Worm (Caenorhabditis elegans) whole organism, L3 larva: Measurements from ENCODE around the gene E02C12.9.

ENCODE experiments used
- R02D3.7 ChIP-seq: fragments of 150-350 bp; optimal IDR thresholded peaks from 2 replicates; lab custom pipeline; 2014; ENCODE audit warnings: missing biosample characterization, missing genetic modification characterization
- ZK546.5 ChIP-seq: sonication (generic microtip); optimal IDR thresholded peaks from 2 replicates; lab custom pipeline; 2017; ENCODE audit warnings: missing biosample characterization, missing genetic modification characterization
- aly-2 ChIP-seq: fragments of 150-350 bp; optimal IDR thresholded peaks from 2 replicates; lab custom pipeline; 2014; ENCODE audit warnings: missing biosample characterization, missing genetic modification characterization
- ama-1 ChIP-seq: fragments of 150-350 bp; optimal IDR thresholded peaks from 2 replicates; lab custom pipeline; 2018
- ceh-16 ChIP-seq: sonication (generic microtip); optimal IDR thresholded peaks from 2 replicates; lab custom pipeline; 2017; ENCODE audit warnings: missing biosample characterization, missing genetic modification characterization
- ceh-28 ChIP-seq: fragments of 150-350 bp; optimal IDR thresholded peaks from 2 replicates; lab custom pipeline; 2014; ENCODE audit warnings: missing biosample characterization, missing genetic modification reagents, missing genetic modification characterization
- ceh-82 ChIP-seq: fragments of 150-350 bp; optimal IDR thresholded peaks from 2 replicates; lab custom pipeline; 2014; ENCODE audit warnings: missing biosample characterization, missing genetic modification characterization
- ceh-9 ChIP-seq: sonication (generic microtip); optimal IDR thresholded peaks from 2 replicates; lab custom pipeline; 2018; ENCODE audit warnings: missing biosample characterization, missing genetic modification characterization
- daf-12 ChIP-seq: fragments of 150-350 bp; optimal IDR thresholded peaks from 2 replicates; lab custom pipeline; 2014; ENCODE audit warnings: missing biosample characterization, missing genetic modification reagents, missing genetic modification characterization
- egl-5 ChIP-seq: fragments of 150-350 bp; optimal IDR thresholded peaks from 2 replicates; lab custom pipeline; 2017; ENCODE audit warnings: missing biosample characterization, missing genetic modification reagents, missing genetic modification characterization, inconsistent platforms
- elt-1 ChIP-seq: fragments of 150-350 bp; optimal IDR thresholded peaks from 2 replicates; lab custom pipeline; 2014; ENCODE audit warnings: missing biosample characterization, missing genetic modification characterization
- elt-2 ChIP-seq: sonication (generic microtip); optimal IDR thresholded peaks from 2 replicates; lab custom pipeline; 2016; ENCODE audit warnings: missing genetic modification reagents, mild to moderate bottlenecking, missing genetic modification characterization, missing compliant biosample characterization
- elt-3 ChIP-seq, 3 experiments: fragments of 150-350 bp in 1 of 3; sonication (generic microtip) in 2 of 3; optimal IDR thresholded peaks; 2 replicates in 2 of 3; 4 replicates in 1 of 3; lab custom pipeline; 2014 to 2017; ENCODE audit warnings: missing biosample characterization in 3 of 3, missing genetic modification characterization in 3 of 3
- eor-1 ChIP-seq, 2 experiments: fragments of 150-350 bp; optimal IDR thresholded peaks; 2 replicates each; lab custom pipeline; 2014 to 2018; ENCODE audit warnings: missing biosample characterization in 2 of 2, missing genetic modification characterization in 2 of 2
- fkh-10 ChIP-seq: sonication (generic microtip); optimal IDR thresholded peaks from 2 replicates; lab custom pipeline; 2017; ENCODE audit warnings: missing biosample characterization, missing genetic modification reagents, missing genetic modification characterization
- fkh-2 ChIP-seq: fragments of 150-350 bp; optimal IDR thresholded peaks from 2 replicates; lab custom pipeline; 2014; ENCODE audit warnings: missing biosample characterization, missing genetic modification reagents, missing genetic modification characterization
- fos-1 ChIP-seq: fragments of 150-350 bp; optimal IDR thresholded peaks from 2 replicates; lab custom pipeline; 2014; ENCODE audit warnings: missing biosample characterization, missing genetic modification characterization
- hmg-11 ChIP-seq: sonication (generic microtip); optimal IDR thresholded peaks from 2 replicates; lab custom pipeline; 2016; ENCODE audit warnings: missing genetic modification characterization, missing compliant biosample characterization
- jun-1 ChIP-seq: fragments of 150-350 bp; optimal IDR thresholded peaks from 2 replicates; lab custom pipeline; 2014; ENCODE audit warnings: missing biosample characterization, missing genetic modification reagents, missing genetic modification characterization
- lin-15B ChIP-seq: fragments of 150-350 bp; optimal IDR thresholded peaks from 2 replicates; lab custom pipeline; 2014; ENCODE audit warnings: missing biosample characterization, missing genetic modification characterization
- lin-39 ChIP-seq: fragments of 150-350 bp; optimal IDR thresholded peaks from 2 replicates; lab custom pipeline; 2018; ENCODE audit warnings: missing biosample characterization, missing genetic modification reagents, missing genetic modification characterization
- lsy-12 ChIP-seq: sonication (generic microtip); optimal IDR thresholded peaks from 2 replicates; lab custom pipeline; 2016; ENCODE audit warnings: mild to moderate bottlenecking, missing genetic modification characterization, missing compliant biosample characterization
- mdl-1 ChIP-seq: fragments of 150-350 bp; optimal IDR thresholded peaks from 2 replicates; lab custom pipeline; 2014; ENCODE audit warnings: missing biosample characterization, missing genetic modification characterization
- mml-1 ChIP-seq: fragments of 150-350 bp; sonication (generic microtip); optimal IDR thresholded peaks from 3 replicates; lab custom pipeline; 2014; ENCODE audit warnings: missing biosample characterization, missing genetic modification characterization
- nfya-1 ChIP-seq: sonication (generic microtip); optimal IDR thresholded peaks from 2 replicates; lab custom pipeline; 2017; ENCODE audit warnings: missing genetic modification characterization, mild to moderate bottlenecking, missing compliant biosample characterization, antibody characterized with exemption, moderate library complexity; ENCODE audit not compliant: insufficient read depth
- nhr-11 ChIP-seq: fragments of 150-350 bp; optimal IDR thresholded peaks from 2 replicates; lab custom pipeline; 2014; ENCODE audit warnings: missing biosample characterization, missing genetic modification characterization
- nhr-12 ChIP-seq: fragments of 150-350 bp; optimal IDR thresholded peaks from 2 replicates; lab custom pipeline; 2014; ENCODE audit warnings: missing biosample characterization, missing genetic modification characterization
- nhr-23 ChIP-seq: fragments of 150-350 bp; optimal IDR thresholded peaks from 2 replicates; lab custom pipeline; 2014; ENCODE audit warnings: missing biosample characterization, missing genetic modification reagents, missing genetic modification characterization
- nhr-237 ChIP-seq: fragments of 150-350 bp; optimal IDR thresholded peaks from 2 replicates; lab custom pipeline; 2014; ENCODE audit warnings: missing biosample characterization, missing genetic modification characterization
- nhr-25 ChIP-seq: sonication (generic microtip); optimal IDR thresholded peaks from 2 replicates; lab custom pipeline; 2017; ENCODE audit warnings: missing biosample characterization, missing genetic modification characterization
- nhr-43 ChIP-seq: sonication (generic microtip); optimal IDR thresholded peaks from 2 replicates; lab custom pipeline; 2016; ENCODE audit warnings: mild to moderate bottlenecking, missing genetic modification characterization, missing compliant biosample characterization; ENCODE audit not compliant: poor library complexity, severe bottlenecking
- nhr-67 ChIP-seq: fragments of 150-350 bp; optimal IDR thresholded peaks from 2 replicates; lab custom pipeline; 2014; ENCODE audit warnings: missing biosample characterization, missing genetic modification characterization
- nhr-76 ChIP-seq: fragments of 150-350 bp; sonication (generic microtip); optimal IDR thresholded peaks from 5 replicates; lab custom pipeline; 2014; ENCODE audit warnings: missing biosample characterization, missing genetic modification characterization
- nhr-77 ChIP-seq: fragments of 150-350 bp; optimal IDR thresholded peaks from 2 replicates; lab custom pipeline; 2014; ENCODE audit warnings: missing biosample characterization, missing genetic modification characterization
- pha-4 ChIP-seq: fragments of 150-350 bp; optimal IDR thresholded peaks from 2 replicates; lab custom pipeline; 2014; ENCODE audit warnings: missing biosample characterization, missing genetic modification reagents, missing genetic modification characterization
- pqm-1 ChIP-seq: fragments of 150-350 bp; optimal IDR thresholded peaks from 2 replicates; lab custom pipeline; 2017; ENCODE audit warnings: missing biosample characterization, missing genetic modification characterization, inconsistent platforms
- sea-2 ChIP-seq: fragments of 150-350 bp; sonication (generic microtip); optimal IDR thresholded peaks from 4 replicates; lab custom pipeline; 2014; ENCODE audit warnings: missing biosample characterization, missing genetic modification reagents, missing genetic modification characterization
- skn-1 ChIP-seq: fragments of 150-350 bp; optimal IDR thresholded peaks from 2 replicates; lab custom pipeline; 2014; ENCODE audit warnings: missing biosample characterization, missing genetic modification characterization
- snpc-4 ChIP-seq: fragments of 150-350 bp; optimal IDR thresholded peaks from 2 replicates; lab custom pipeline; 2014; ENCODE audit warnings: missing biosample characterization, missing genetic modification characterization
- unc-39 ChIP-seq: sonication (generic microtip); optimal IDR thresholded peaks from 4 replicates; lab custom pipeline; 2017; ENCODE audit warnings: missing biosample characterization, missing genetic modification characterization
- unc-62 ChIP-seq: fragments of 150-350 bp; sonication (generic microtip); optimal IDR thresholded peaks from 4 replicates; lab custom pipeline; 2014; ENCODE audit warnings: missing biosample characterization, missing genetic modification reagents, missing genetic modification characterization
- zag-1 ChIP-seq: fragments of 150-350 bp; optimal IDR thresholded peaks from 2 replicates; lab custom pipeline; 2014; ENCODE audit warnings: missing biosample characterization, missing genetic modification characterization
- ztf-11 ChIP-seq: fragments of 150-350 bp; optimal IDR thresholded peaks from 2 replicates; lab custom pipeline; 2014; ENCODE audit warnings: missing biosample characterization, missing genetic modification characterization
- ztf-4 ChIP-seq: fragments of 150-350 bp; optimal IDR thresholded peaks from 2 replicates; lab custom pipeline; 2014; ENCODE audit warnings: missing biosample characterization, missing genetic modification characterization

Gene E02C12.9

ce11 chrV:9375378-9375777 lies at the start of gene E02C12.9:
Gene E02C12.9, minus strand, starts transcription at chrV:9375478.
- TF ChIP-seq ceh-82 (tag; lab: Kevin White, UChicago) = no peak
- no peak for TF ChIP-seq fkh-10 (GFP tag; lab: Kevin White, UChicago)
- no peak for TF ChIP-seq lin-39 (tag; lab: Kevin White, UChicago)
- TF ChIP-seq hmg-11 = no peak
- TF ChIP-seq unc-39 = no peak
- TF ChIP-seq fkh-2 = no peak
- no peak for TF ChIP-seq snpc-4 (tag; lab: Kevin White, UChicago)
- no peak for TF ChIP-seq aly-2 (tag; lab: Kevin White, UChicago)
- TF ChIP-seq nhr-77 (tag; lab: Kevin White, UChicago) = no peak
- TF ChIP-seq mdl-1 = no peak

ce11 chrV:9424514-9424913 lies 49.2 kb upstream of the E02C12.9 start:
- TF ChIP-seq mml-1 (tag; lab: Kevin White, UChicago) (no peak), pha-4 (tag; lab: Kevin White, UChicago) (peak; percentile 45), nhr-237 (tag; lab: Kevin White, UChicago) (no peak), ama-1 (no peak), daf-12 (tag; lab: Kevin White, UChicago) (no peak), ceh-28 (tag; lab: Kevin White, UChicago) (peak; percentile 72), nhr-77 (tag; lab: Kevin White, UChicago) (no peak), nhr-23 (tag; lab: Kevin White, UChicago) (no peak), nhr-11 (tag; lab: Kevin White, UChicago) (no peak), lin-39 (tag; lab: Kevin White, UChicago) (no peak), snpc-4 (tag; lab: Kevin White, UChicago) (no peak), ztf-11 (tag; lab: Kevin White, UChicago) (no peak), fkh-2 (no peak), ZK546.5 (no peak), hmg-11 (no peak), nhr-12 (tag; lab: Kevin White, UChicago) (no peak), sea-2 (no peak), nhr-76 (tag; lab: Kevin White, UChicago) (no peak), ceh-82 (tag; lab: Kevin White, UChicago) (no peak), zag-1 (tag; lab: Kevin White, UChicago) (no peak), unc-39 (no peak), ztf-4 (tag; lab: Kevin White, UChicago) (no peak), R02D3.7 (no peak), fkh-10 (GFP tag; lab: Kevin White, UChicago) (no peak), elt-2 (tag; lab: Kevin White, UChicago) (peak; percentile 57), fos-1 (no peak), elt-3 (tag; optimal IDR thresholded peaks at IDR 0.05; lab: Kevin White, UChicago) (no peak), lsy-12 (tag; lab: Kevin White, UChicago) (no peak), jun-1 (no peak), unc-62 (no peak), nfya-1 (tag; lab: Kevin White, UChicago) (peak; percentile 39), eor-1 (tag; optimal IDR thresholded peaks at IDR 0.05; lab: Kevin White, UChicago) (no peak), pqm-1 (tag; lab: Kevin White, UChicago) (peak; percentile 17), ceh-9 (tag; lab: Kevin White, UChicago) (no peak), nhr-43 (no peak), egl-5 (tag; lab: Kevin White, UChicago) (no peak), ceh-16 (tag; lab: Kevin White, UChicago) (no peak), aly-2 (tag; lab: Kevin White, UChicago) (no peak), skn-1 (tag; lab: Kevin White, UChicago) (no peak), lin-15B (tag; lab: Kevin White, UChicago) (no peak), nhr-25 (peak; percentile 50), elt-1 (tag; lab: Kevin White, UChicago) (no peak), nhr-67 (tag; lab: Kevin White, UChicago) (no peak)
